Fruit fly (Drosophila melanogaster) whole organism, embryonic: ENCODE measurements around the gene CG14207.

ENCODE experiments used
- CG10321 ChIP-seq: fragments of 200-800 bp; sonication (Bioruptor generic); IDR thresholded peaks from 2 replicates; pipeline ENCODE4 v1.3.6; 2022; ENCODE audit warnings: missing biosample characterization, missing genetic modification characterization
- CG11093 ChIP-seq: fragments of 200-800 bp; sonication (Bioruptor generic); IDR thresholded peaks from 3 replicates; pipeline ENCODE4 v1.3.6; 2022; ENCODE audit warnings: missing biosample characterization, missing genetic modification characterization
- CG11504 ChIP-seq: fragments of 200-800 bp; sonication (Bioruptor generic); optimal IDR thresholded peaks from 3 replicates; lab custom pipeline; 2019; ENCODE audit warnings: missing biosample characterization, mild to moderate bottlenecking, missing genetic modification characterization, moderate library complexity
- CG13123 ChIP-seq: fragments of 200-800 bp; sonication (Bioruptor generic); optimal IDR thresholded peaks from 2 replicates; lab custom pipeline; 2016; ENCODE audit warnings: missing biosample characterization, missing genetic modification characterization
- CG15601 ChIP-seq: fragments of 200-800 bp; sonication (Bioruptor generic); optimal IDR thresholded peaks from 3 replicates; lab custom pipeline; 2019; ENCODE audit warnings: missing biosample characterization, mild to moderate bottlenecking, missing genetic modification characterization, moderate library complexity
- CG16813 ChIP-seq: fragments of 200-800 bp; sonication (Bioruptor generic); IDR thresholded peaks from 3 replicates; pipeline ENCODE4 v1.3.6; 2022; ENCODE audit warnings: missing biosample characterization, missing genetic modification characterization; ENCODE audit not compliant: partially characterized antibody
- CG18764 ChIP-seq: fragments of 200-800 bp; sonication (Bioruptor generic); optimal IDR thresholded peaks from 3 replicates; lab custom pipeline; 2016; ENCODE audit warnings: missing biosample characterization, missing genetic modification characterization
- CG2678 ChIP-seq: fragments of 200-800 bp; sonication (Bioruptor generic); optimal IDR thresholded peaks from 3 replicates; lab custom pipeline; 2019; ENCODE audit warnings: missing biosample characterization, mild to moderate bottlenecking, missing genetic modification characterization, moderate library complexity
- CG2712 ChIP-seq: fragments of 200-800 bp; optimal IDR thresholded peaks from 3 replicates; lab custom pipeline; 2019; ENCODE audit warnings: missing biosample characterization, mild to moderate bottlenecking, missing genetic modification characterization, moderate library complexity
- CG30020 ChIP-seq: fragments of 200-800 bp; optimal IDR thresholded peaks from 2 replicates; lab custom pipeline; 2019; ENCODE audit warnings: missing biosample characterization, mild to moderate bottlenecking, missing genetic modification characterization, moderate library complexity
- CG32532 ChIP-seq: fragments of 200-800 bp; sonication (Bioruptor generic); IDR thresholded peaks from 2 replicates; pipeline ENCODE4 v1.3.6; 2022; ENCODE audit warnings: missing biosample characterization, missing genetic modification characterization
- CG32767 ChIP-seq: fragments of 200-800 bp; sonication (Bioruptor generic); IDR thresholded peaks from 2 replicates; pipeline ENCODE4 v1.3.6; 2022; ENCODE audit warnings: missing biosample characterization, missing genetic modification characterization
- CG34224 ChIP-seq: fragments of 200-800 bp; sonication (Bioruptor generic); IDR thresholded peaks from 3 replicates; pipeline ENCODE4 v1.3.6; 2022; ENCODE audit warnings: missing biosample characterization, missing genetic modification characterization; ENCODE audit not compliant: partially characterized antibody
- CG3995 ChIP-seq: fragments of 200-800 bp; sonication (Bioruptor generic); optimal IDR thresholded peaks from 3 replicates; lab custom pipeline; 2016; ENCODE audit warnings: missing biosample characterization, missing genetic modification characterization
- CG43689 ChIP-seq: fragments of 200-800 bp; sonication (Bioruptor generic); IDR thresholded peaks from 2 replicates; pipeline ENCODE4 v1.3.6; 2022; ENCODE audit warnings: missing biosample characterization, missing genetic modification characterization
- CG4854 ChIP-seq: fragments of 200-800 bp; sonication (Bioruptor generic); optimal IDR thresholded peaks from 2 replicates; lab custom pipeline; 2016; ENCODE audit warnings: missing biosample characterization, missing genetic modification characterization, inconsistent platforms
- CG5180 ChIP-seq: fragments of 200-800 bp; sonication (Bioruptor generic); optimal IDR thresholded peaks from 3 replicates; lab custom pipeline; 2017; ENCODE audit warnings: missing biosample characterization, missing genetic modification characterization, mild to moderate bottlenecking, moderate library complexity, missing genetic modification reagents
- CG6791 ChIP-seq: fragments of 200-800 bp; sonication (Bioruptor generic); IDR thresholded peaks from 3 replicates; pipeline ENCODE4 v1.3.6; 2022; ENCODE audit warnings: missing biosample characterization, missing genetic modification characterization; ENCODE audit not compliant: partially characterized antibody
- CG6854 ChIP-seq: fragments of 200-800 bp; sonication (Bioruptor generic); optimal IDR thresholded peaks from 3 replicates; lab custom pipeline; 2017; ENCODE audit warnings: missing biosample characterization, mild to moderate bottlenecking, missing genetic modification characterization
- CG8281 ChIP-seq: fragments of 200-800 bp; sonication (Bioruptor generic); optimal IDR thresholded peaks from 2 replicates; lab custom pipeline; 2018; ENCODE audit warnings: missing biosample characterization, mild to moderate bottlenecking, missing genetic modification characterization, moderate library complexity
- E2f1 ChIP-seq: fragments of 200-800 bp; sonication (Bioruptor generic); IDR thresholded peaks from 2 replicates; pipeline ENCODE4 v1.3.6; 2022; ENCODE audit warnings: missing biosample characterization, missing genetic modification characterization
- HmgZ ChIP-seq: fragments of 200-800 bp; sonication (Bioruptor generic); optimal IDR thresholded peaks from 2 replicates; lab custom pipeline; 2018; ENCODE audit warnings: missing biosample characterization, mild to moderate bottlenecking, missing genetic modification characterization
- Hr78 ChIP-seq, 2 experiments: fragments of 200-800 bp in 1 of 2; fragments of >200 bp in 1 of 2; sonication (Bioruptor generic) in 1 of 2; optimal IDR thresholded peaks; 2 replicates each; lab custom pipeline; 2017 to 2019; ENCODE audit warnings: missing biosample characterization in 2 of 2, missing genetic modification characterization in 2 of 2, mild to moderate bottlenecking in 1 of 2, moderate library complexity in 1 of 2
- Meics ChIP-seq: fragments of 200-800 bp; sonication (Bioruptor generic); optimal IDR thresholded peaks from 2 replicates; lab custom pipeline; 2017; ENCODE audit warnings: missing biosample characterization, mild to moderate bottlenecking, missing genetic modification characterization
- Neu2 ChIP-seq: fragments of 200-800 bp; sonication (Bioruptor generic); optimal IDR thresholded peaks from 3 replicates; lab custom pipeline; 2016; ENCODE audit warnings: missing biosample characterization, missing genetic modification characterization, borderline replicate concordance
- Nf-YC ChIP-seq: fragments of 200-800 bp; optimal IDR thresholded peaks from 3 replicates; lab custom pipeline; 2019; ENCODE audit warnings: missing biosample characterization, mild to moderate bottlenecking, missing genetic modification characterization, moderate library complexity
- Ravus ChIP-seq: fragments of 200-800 bp; sonication (Bioruptor generic); IDR thresholded peaks from 2 replicates; pipeline ENCODE4 v1.3.6; 2022; ENCODE audit warnings: missing biosample characterization, missing genetic modification characterization
- Rx ChIP-seq: fragments of 200-800 bp; sonication (Bioruptor generic); IDR thresholded peaks from 2 replicates; pipeline ENCODE4 v1.3.6; 2022; ENCODE audit warnings: missing biosample characterization, missing genetic modification characterization
- Xbp1 ChIP-seq: fragments of 200-800 bp; sonication (Bioruptor generic); optimal IDR thresholded peaks from 3 replicates; lab custom pipeline; 2016; ENCODE audit warnings: missing biosample characterization, mild to moderate bottlenecking, missing genetic modification characterization
- ab ChIP-seq: fragments of 200-800 bp; sonication (Bioruptor generic); optimal IDR thresholded peaks from 2 replicates; lab custom pipeline; 2016; ENCODE audit warnings: missing biosample characterization, missing genetic modification characterization
- ase ChIP-seq: fragments of 200-800 bp; sonication (Bioruptor generic); IDR thresholded peaks from 3 replicates; pipeline ENCODE4 v1.3.6; 2022; ENCODE audit warnings: missing biosample characterization, missing genetic modification characterization
- bsh ChIP-seq, 2 experiments: fragments of 200-800 bp; sonication (Bioruptor generic); optimal IDR thresholded peaks; 2 replicates each; lab custom pipeline; 2017 to 2018; ENCODE audit warnings: mild to moderate bottlenecking in 2 of 2, missing biosample characterization in 2 of 2, missing genetic modification characterization in 2 of 2, moderate library complexity in 1 of 2
- cas ChIP-seq: fragments of 200-800 bp; sonication (Bioruptor generic); IDR thresholded peaks from 2 replicates; pipeline ENCODE4 v1.3.6; 2022; ENCODE audit warnings: missing biosample characterization, missing genetic modification characterization
- dmrt11E ChIP-seq: fragments of 200-800 bp; sonication (Bioruptor generic); optimal IDR thresholded peaks from 3 replicates; lab custom pipeline; 2018; ENCODE audit warnings: missing biosample characterization, mild to moderate bottlenecking, missing genetic modification characterization, moderate library complexity
- esg ChIP-seq: fragments of 200-800 bp; sonication (Bioruptor generic); conservative IDR thresholded peaks from 2 replicates; pipeline ENCODE4 v1.3.6; 2022; ENCODE audit warnings: missing biosample characterization, missing genetic modification characterization
- exex ChIP-seq: fragments of 200-800 bp; sonication (Bioruptor generic); optimal IDR thresholded peaks from 4 replicates; lab custom pipeline; 2018; ENCODE audit warnings: missing biosample characterization, mild to moderate bottlenecking, missing genetic modification characterization, moderate library complexity
- gcm ChIP-seq: fragments of 200-800 bp; sonication (Bioruptor generic); optimal IDR thresholded peaks from 2 replicates; lab custom pipeline; 2019; ENCODE audit warnings: missing biosample characterization, mild to moderate bottlenecking, missing genetic modification characterization, moderate library complexity
- hb ChIP-seq: fragments of 200-800 bp; sonication (Bioruptor generic); IDR thresholded peaks from 3 replicates; pipeline ENCODE4 v1.3.6; 2022; ENCODE audit warnings: missing biosample characterization, missing genetic modification characterization; ENCODE audit not compliant: partially characterized antibody
- mam ChIP-seq: fragments of 200-800 bp; sonication (Bioruptor generic); optimal IDR thresholded peaks from 3 replicates; lab custom pipeline; 2016; ENCODE audit warnings: missing biosample characterization, missing genetic modification characterization
- pan ChIP-seq, 4 experiments: fragments of >200 bp in 3 of 4; fragments of 200-800 bp in 1 of 4; sonication (Bioruptor generic) in 1 of 4; optimal IDR thresholded peaks in 3 of 4; IDR thresholded peaks in 1 of 4; 2 replicates each; pipeline versions ENCODE4 v1.3.6 to Lab custom; 2017 to 2022; ENCODE audit warnings: missing biosample characterization in 2 of 4, missing genetic modification characterization in 2 of 4, mixed read lengths in 1 of 4
- pros ChIP-seq: fragments of 200-800 bp; sonication (Bioruptor generic); optimal IDR thresholded peaks from 3 replicates; lab custom pipeline; 2019; ENCODE audit warnings: missing biosample characterization, mild to moderate bottlenecking, missing genetic modification characterization, moderate library complexity
- sens ChIP-seq: fragments of 200-800 bp; sonication (Bioruptor generic); peaks from one replicate; lab custom pipeline; 2016; ENCODE audit warnings: missing biosample characterization, missing genetic modification characterization
- so ChIP-seq: fragments of 200-800 bp; sonication (Bioruptor generic); IDR thresholded peaks from 3 replicates; pipeline ENCODE4 v1.3.6; 2022; ENCODE audit warnings: missing biosample characterization, missing genetic modification characterization
- sob ChIP-seq: fragments of 200-800 bp; sonication (Bioruptor generic); IDR thresholded peaks from 2 replicates; pipeline ENCODE4 v1.3.6; 2022; ENCODE audit warnings: missing biosample characterization, missing genetic modification characterization
- sr ChIP-seq: fragments of 200-800 bp; sonication (Bioruptor generic); IDR thresholded peaks from 3 replicates; pipeline ENCODE4 v1.3.6; 2022; ENCODE audit warnings: missing biosample characterization, missing genetic modification characterization
- stc ChIP-seq: fragments of 200-800 bp; sonication (Bioruptor generic); IDR thresholded peaks from 2 replicates; pipeline ENCODE4 v1.3.6; 2022; ENCODE audit warnings: missing biosample characterization, missing genetic modification characterization
- stwl ChIP-seq: fragments of 200-800 bp; sonication (Bioruptor generic); optimal IDR thresholded peaks from 3 replicates; lab custom pipeline; 2018; ENCODE audit warnings: missing biosample characterization, mild to moderate bottlenecking, missing genetic modification characterization, moderate library complexity
- zen2 ChIP-seq: fragments of 200-800 bp; sonication (Bioruptor generic); IDR thresholded peaks from 3 replicates; pipeline ENCODE4 v1.3.6; 2022; ENCODE audit warnings: missing biosample characterization, missing genetic modification characterization; ENCODE audit not compliant: partially characterized antibody

Gene CG14207

DNA sequence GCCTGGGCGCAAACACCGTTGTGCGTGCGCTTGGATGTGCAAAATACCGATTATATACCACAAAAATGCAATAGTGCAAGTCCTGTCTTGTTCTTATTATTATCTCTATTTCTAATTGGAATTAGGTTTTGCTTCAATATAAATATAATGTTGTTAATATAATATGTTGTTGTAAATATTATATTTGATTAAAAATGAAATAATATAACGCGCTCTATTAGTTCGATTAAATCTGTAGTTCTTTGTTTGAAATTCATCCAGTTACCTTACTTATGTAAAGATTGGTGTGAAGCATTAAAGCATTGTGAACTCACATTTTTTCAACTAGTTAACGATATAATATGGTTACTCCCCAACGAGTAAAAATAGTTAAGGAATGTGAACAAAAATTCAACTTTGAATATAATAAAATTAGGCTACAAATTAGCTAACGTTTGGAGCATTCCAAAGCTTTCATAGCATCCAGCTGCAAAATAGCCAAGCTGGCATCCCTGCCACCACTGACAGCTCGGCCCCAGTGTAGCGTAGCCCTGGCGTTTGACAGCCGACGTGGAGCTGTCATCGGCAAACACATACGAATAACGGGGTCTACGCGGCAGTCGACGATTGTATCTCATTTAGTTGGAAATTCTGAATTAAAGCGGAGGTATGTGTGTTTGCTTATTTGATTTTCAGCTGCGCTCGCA lies 38.0 kb downstream of the CG14207 start, which contains the start of the genes CG12237 and Sec61gamma (continued):
- TF ChIP-seq ab (GFP tag; lab: Kevin White, UChicago) (no peak), hb (GFP tag; lab: Robert Waterston, UW) (no peak), E2f1 (GFP tag; lab: Robert Waterston, UW) (no peak), CG3995 (GFP tag; lab: Kevin White, UChicago) (no peak), Hr78 (GFP tag; optimal IDR thresholded peaks at IDR 0.05; lab: Kevin White, UChicago) (no peak), CG11093 (GFP tag; lab: Robert Waterston, UW) (no peak), stwl (tag; lab: Kevin White, UChicago) (peak; percentile 45), CG30020 (tag; lab: Kevin White, UChicago) (peak; percentile 28), esg (no peak), exex (no peak), CG4854 (no peak), sens (GFP tag; lab: Kevin White, UChicago) (peak; percentile 71), pros (no peak), CG13123 (GFP tag; lab: Kevin White, UChicago) (no peak), CG34224 (GFP tag; lab: Robert Waterston, UW) (no peak), Nf-YC (peak; percentile 39), CG8281 (tag; lab: Kevin White, UChicago) (no peak), so (GFP tag; lab: Robert Waterston, UW) (0 out of 3 replicates have a peak, but pooled peaks have one; percentile 44), pan (optimal IDR thresholded peaks at IDR 0.05; lab: Kevin White, UChicago) (no peak), pan (GFP tag; optimal IDR thresholded peaks at IDR 0.05 in 1 of 2, IDR thresholded peaks at IDR 0.05 in 1 of 2) (no peak), ase (no peak), Neu2 (GFP tag; lab: Kevin White, UChicago) (no peak), CG2678 (tag; lab: Kevin White, UChicago) (peak; percentile 33), sob (GFP tag; lab: Robert Waterston, UW) (0 out of 2 replicates have a peak, but pooled peaks have one; percentile 28), CG5180 (GFP tag; lab: Kevin White, UChicago) (no peak), HmgZ (peak; percentile 75), CG32767 (GFP tag; lab: Robert Waterston, UW) (no peak), CG32532 (GFP tag; lab: Robert Waterston, UW) (peak; percentile 60), Ravus (GFP tag; lab: Robert Waterston, UW) (no peak), CG2712 (tag; lab: Kevin White, UChicago) (peak; percentile 48), CG6854 (GFP tag; lab: Kevin White, UChicago) (no peak), CG6791 (GFP tag; lab: Robert Waterston, UW) (0 out of 3 replicates have a peak, but pooled peaks have one; percentile 22), stc (GFP tag; lab: Robert Waterston, UW) (0 out of 2 replicates have a peak, but pooled peaks have one; percentile 5)

DNA sequence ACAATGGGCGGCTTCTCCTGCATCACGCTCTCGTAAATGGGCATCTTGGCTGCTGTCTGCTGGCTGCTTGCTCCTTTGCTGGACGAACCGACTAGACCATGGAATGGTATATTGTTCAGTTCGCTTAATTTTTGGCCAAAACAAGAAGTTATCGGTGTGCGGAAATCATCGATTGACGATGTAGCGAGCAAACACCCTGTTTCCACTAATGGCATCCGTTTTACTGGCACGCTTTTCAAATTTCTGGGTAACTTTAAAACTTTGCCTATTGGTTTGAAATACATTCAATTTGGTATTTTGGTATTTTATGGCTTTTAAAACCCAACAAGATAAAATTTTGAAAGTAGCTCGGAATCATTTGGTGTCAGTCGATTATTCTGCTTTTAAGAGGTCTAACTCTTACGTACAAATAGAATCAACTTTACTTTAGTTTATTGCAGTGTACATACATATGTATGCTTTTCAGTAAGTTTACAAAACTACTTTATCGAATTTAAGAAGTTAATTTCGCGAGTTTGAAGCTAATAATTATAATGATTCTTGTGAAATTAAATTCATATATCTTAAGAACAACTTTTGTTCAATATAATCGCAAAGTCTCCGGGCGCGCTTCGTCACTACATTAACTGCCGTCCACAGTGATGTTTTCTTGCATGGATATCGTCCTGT lies 41.0 kb downstream of the CG14207 start, which contains the start of gene Arp10:
Gene Arp10, minus strand, starts transcription at position 304 of the 669 bp plus-strand sequence.
- peak; percentile 7 for TF ChIP-seq mam
- no peak for TF ChIP-seq CG15601 (tag; lab: Kevin White, UChicago)
- TF ChIP-seq bsh (GFP tag; optimal IDR thresholded peaks at IDR 0.05; lab: Kevin White, UChicago), result peak in 1 of 2 experiments; percentile 2
- TF ChIP-seq CG18764 (GFP tag; lab: Kevin White, UChicago), result peak; percentile 15
- no peak for TF ChIP-seq Rx (GFP tag; lab: Robert Waterston, UW)
- TF ChIP-seq CG10321, result no peak
- TF ChIP-seq CG11504 (tag; lab: Kevin White, UChicago), result no peak
- no peak for TF ChIP-seq CG43689 (GFP tag; lab: Robert Waterston, UW)
- TF ChIP-seq zen2 (GFP tag; lab: Robert Waterston, UW), result 0 out of 3 replicates have a peak, but pooled peaks have one; percentile 31
- peak; percentile 82 for TF ChIP-seq Meics (GFP tag; lab: Kevin White, UChicago)
- TF ChIP-seq Xbp1 (GFP tag; lab: Kevin White, UChicago), result peak; percentile 31
- TF ChIP-seq dmrt11E (tag; lab: Kevin White, UChicago), result peak; percentile 26
- no peak for TF ChIP-seq cas (GFP tag; lab: Robert Waterston, UW)
- peak; percentile 60; the same call in 2 of the 3 replicates for TF ChIP-seq CG16813 (GFP tag; lab: Robert Waterston, UW)
- TF ChIP-seq gcm (GFP tag; lab: Kevin White, UChicago), result no peak
- TF ChIP-seq sr (GFP tag; lab: Robert Waterston, UW), result no peak
